Worm (Caenorhabditis elegans) whole organism, L4 larva: Measurements from ENCODE around the gene mltn-11.
A peak's percentile ranks its signal among the peaks of the same experiment; 100 is the strongest.

Experiments used
- F26F4.8 ChIP-seq: fragments of 200-800 bp; sonication (Bioruptor generic); conservative IDR thresholded peaks from 2 replicates; pipeline ENCODE4 v1.3.6; 2022; ENCODE audit warnings: missing genetic modification characterization, missing compliant biosample characterization
- F49E8.2 ChIP-seq: sonication (generic microtip); optimal IDR thresholded peaks from 2 replicates; lab custom pipeline; 2016; ENCODE audit warnings: missing compliant biosample characterization, mild to moderate bottlenecking, missing genetic modification characterization, borderline replicate concordance
- T20F7.1 ChIP-seq: fragments of 200-800 bp; sonication (Bioruptor generic); optimal IDR thresholded peaks from 2 replicates; lab custom pipeline; 2018; ENCODE audit warnings: mild to moderate bottlenecking, missing genetic modification characterization, missing compliant biosample characterization
- T26A8.4 ChIP-seq: fragments of 200-800 bp; sonication (Bioruptor generic); IDR thresholded peaks from 2 replicates; pipeline ENCODE4 v1.3.6; 2022; ENCODE audit warnings: missing genetic modification characterization, missing compliant biosample characterization
- Y75B8A.6 ChIP-seq: fragments of 200-800 bp; sonication (Bioruptor generic); IDR thresholded peaks from 2 replicates; pipeline ENCODE4 v1.3.6; 2022; ENCODE audit warnings: missing genetic modification reagents, missing genetic modification characterization, missing compliant biosample characterization
- aly-2 ChIP-seq: sonication (generic microtip); optimal IDR thresholded peaks from 2 replicates; lab custom pipeline; 2018; ENCODE audit warnings: missing biosample characterization, missing genetic modification characterization
- ama-1 ChIP-seq: fragments of 150-350 bp; optimal IDR thresholded peaks from 2 replicates; lab custom pipeline; 2014; ENCODE audit warnings: inconsistent platforms, mixed read lengths
- arid-1 ChIP-seq: fragments of 200-800 bp; sonication (Bioruptor generic); conservative IDR thresholded peaks from 2 replicates; pipeline ENCODE4 v1.3.6; 2022; ENCODE audit warnings: missing genetic modification reagents, missing genetic modification characterization, missing compliant biosample characterization
- ceh-20 ChIP-seq: fragments of 200-800 bp; sonication (Bioruptor generic); IDR thresholded peaks from 2 replicates; pipeline ENCODE4 v1.3.6; 2022; ENCODE audit warnings: missing genetic modification reagents, missing genetic modification characterization, missing compliant biosample characterization
- ceh-44 ChIP-seq: fragments of 200-800 bp; sonication (Bioruptor generic); IDR thresholded peaks from 2 replicates; pipeline ENCODE4 v1.3.6; 2022; ENCODE audit warnings: missing genetic modification reagents, missing genetic modification characterization, missing compliant biosample characterization
- ceh-62 ChIP-seq: sonication (generic microtip); optimal IDR thresholded peaks from 2 replicates; lab custom pipeline; 2017; ENCODE audit warnings: missing biosample characterization, missing genetic modification characterization
- ces-1 ChIP-seq: fragments of 150-350 bp; sonication (generic microtip); optimal IDR thresholded peaks from 4 replicates; lab custom pipeline; 2014; ENCODE audit warnings: missing biosample characterization, missing genetic modification reagents, missing genetic modification characterization
- cey-2 ChIP-seq: sonication (generic microtip); optimal IDR thresholded peaks from 3 replicates; lab custom pipeline; 2017; ENCODE audit warnings: missing genetic modification characterization, mild to moderate bottlenecking, missing compliant biosample characterization, antibody characterized with exemption, borderline replicate concordance; ENCODE audit not compliant: insufficient read depth
- ctbp-1 ChIP-seq: fragments of 200-800 bp; sonication (Bioruptor generic); IDR thresholded peaks from 2 replicates; pipeline ENCODE4 v1.3.6; 2022; ENCODE audit warnings: missing genetic modification reagents, missing genetic modification characterization, missing compliant biosample characterization
- daf-12 ChIP-seq: fragments of 150-350 bp; optimal IDR thresholded peaks from 2 replicates; lab custom pipeline; 2014; ENCODE audit warnings: missing biosample characterization, missing genetic modification reagents, missing genetic modification characterization
- dmd-6 ChIP-seq: fragments of 200-800 bp; sonication (Bioruptor generic); IDR thresholded peaks from 2 replicates; pipeline ENCODE4 v1.3.6; 2022; ENCODE audit warnings: missing genetic modification reagents, missing genetic modification characterization, missing compliant biosample characterization
- egl-43 ChIP-seq: fragments of 200-800 bp; sonication (Bioruptor generic); IDR thresholded peaks from 2 replicates; pipeline ENCODE4 v1.3.6; 2022; ENCODE audit warnings: missing genetic modification reagents, missing genetic modification characterization, missing compliant biosample characterization
- fos-1 ChIP-seq: fragments of 150-350 bp; optimal IDR thresholded peaks from 2 replicates; lab custom pipeline; 2014; ENCODE audit warnings: missing biosample characterization, missing genetic modification characterization
- hmg-1.1 ChIP-seq: fragments of 200-800 bp; sonication (Bioruptor generic); IDR thresholded peaks from 2 replicates; pipeline ENCODE4 v1.3.6; 2022; ENCODE audit warnings: missing genetic modification reagents, missing genetic modification characterization, missing compliant biosample characterization
- jun-1 ChIP-seq: fragments of 150-350 bp; optimal IDR thresholded peaks from 2 replicates; lab custom pipeline; 2014; ENCODE audit warnings: missing biosample characterization, missing genetic modification reagents, missing genetic modification characterization
- lim-7 ChIP-seq: fragments of 200-800 bp; sonication (Bioruptor generic); IDR thresholded peaks from 2 replicates; pipeline ENCODE4 v1.3.6; 2022; ENCODE audit warnings: missing genetic modification characterization, missing compliant biosample characterization
- lin-29 ChIP-seq: fragments of 200-800 bp; sonication (Bioruptor generic); IDR thresholded peaks from 2 replicates; pipeline ENCODE4 v1.3.6; 2022; ENCODE audit warnings: missing genetic modification reagents, missing genetic modification characterization, missing compliant biosample characterization
- lin-38 ChIP-seq: fragments of 200-800 bp; sonication (Bioruptor generic); IDR thresholded peaks from 2 replicates; pipeline ENCODE4 v1.3.6; 2022; ENCODE audit warnings: missing genetic modification reagents, missing genetic modification characterization, missing compliant biosample characterization
- lin-39 ChIP-seq: fragments of 150-350 bp; optimal IDR thresholded peaks from 2 replicates; lab custom pipeline; 2014; ENCODE audit warnings: missing biosample characterization, missing genetic modification reagents, missing genetic modification characterization
- lir-3 ChIP-seq: sonication (generic microtip); optimal IDR thresholded peaks from 2 replicates; lab custom pipeline; 2016; ENCODE audit warnings: mild to moderate bottlenecking, missing genetic modification characterization, missing compliant biosample characterization
- madf-5 ChIP-seq, 2 experiments: fragments of 200-800 bp; sonication (Bioruptor generic); IDR thresholded peaks; 2 replicates each; pipeline ENCODE4 v1.3.6; 2022; ENCODE audit warnings: missing compliant biosample characterization in 2 of 2, missing genetic modification characterization in 2 of 2
- madf-9 ChIP-seq: fragments of 200-800 bp; sonication (Bioruptor generic); conservative IDR thresholded peaks from 2 replicates; pipeline ENCODE4 v1.3.6; 2022; ENCODE audit warnings: missing genetic modification reagents, missing genetic modification characterization, missing compliant biosample characterization
- mxl-2 ChIP-seq: fragments of 200-800 bp; sonication (Bioruptor generic); conservative IDR thresholded peaks from 2 replicates; pipeline ENCODE4 v1.3.6; 2022; ENCODE audit warnings: missing genetic modification reagents, missing genetic modification characterization, missing compliant biosample characterization
- mxl-3 ChIP-seq: fragments of 200-800 bp; sonication (Bioruptor generic); optimal IDR thresholded peaks from 2 replicates; lab custom pipeline; 2018; ENCODE audit warnings: mild to moderate bottlenecking, missing genetic modification characterization, missing compliant biosample characterization
- nhr-10 ChIP-seq: fragments of 150-350 bp; optimal IDR thresholded peaks from 2 replicates; lab custom pipeline; 2014; ENCODE audit warnings: missing biosample characterization, missing genetic modification characterization
- nhr-25 ChIP-seq: sonication (generic microtip); optimal IDR thresholded peaks from 2 replicates; lab custom pipeline; 2017; ENCODE audit warnings: missing genetic modification characterization, mild to moderate bottlenecking, missing compliant biosample characterization, antibody characterized with exemption, moderate library complexity, borderline replicate concordance; ENCODE audit not compliant: insufficient read depth
- nhr-41 ChIP-seq: fragments of 200-800 bp; sonication (Bioruptor generic); IDR thresholded peaks from 2 replicates; pipeline ENCODE4 v1.3.6; 2022; ENCODE audit warnings: missing genetic modification reagents, missing genetic modification characterization, missing compliant biosample characterization
- nhr-48 ChIP-seq: sonication (generic microtip); optimal IDR thresholded peaks from 2 replicates; lab custom pipeline; 2016; ENCODE audit warnings: mild to moderate bottlenecking, missing genetic modification characterization, missing compliant biosample characterization
- nhr-76 ChIP-seq: fragments of 150-350 bp; optimal IDR thresholded peaks from 2 replicates; lab custom pipeline; 2014; ENCODE audit warnings: missing biosample characterization, missing genetic modification characterization
- nhr-77 ChIP-seq: fragments of 150-350 bp; optimal IDR thresholded peaks from 2 replicates; lab custom pipeline; 2014; ENCODE audit warnings: missing biosample characterization, missing genetic modification characterization
- php-3 ChIP-seq: fragments of 200-800 bp; sonication (Bioruptor generic); IDR thresholded peaks from 2 replicates; pipeline ENCODE4 v1.3.6; 2022; ENCODE audit warnings: missing genetic modification reagents, missing genetic modification characterization, missing compliant biosample characterization
- pqm-1 ChIP-seq: sonication (generic microtip); optimal IDR thresholded peaks from 2 replicates; lab custom pipeline; 2017; ENCODE audit warnings: missing biosample characterization, missing genetic modification characterization
- snpc-4 ChIP-seq: fragments of 150-350 bp; optimal IDR thresholded peaks from 2 replicates; lab custom pipeline; 2014; ENCODE audit warnings: missing biosample characterization, missing genetic modification characterization
- spr-1 ChIP-seq: sonication (generic microtip); optimal IDR thresholded peaks from 2 replicates; lab custom pipeline; 2016; ENCODE audit warnings: mild to moderate bottlenecking, missing genetic modification characterization, missing compliant biosample characterization
- tag-97 ChIP-seq: fragments of 200-800 bp; sonication (Bioruptor generic); IDR thresholded peaks from 2 replicates; pipeline ENCODE4 v1.3.6; 2022; ENCODE audit warnings: missing genetic modification characterization, missing compliant biosample characterization
- unc-62 ChIP-seq, 3 experiments: fragments of 150-350 bp in 1 of 3; sonication (generic microtip); optimal IDR thresholded peaks in 2 of 3; peaks in 1 of 3; 1 replicate in 1 of 3; 2 replicates in 2 of 3; lab custom pipeline; 2014 to 2017; ENCODE audit warnings: missing biosample characterization in 3 of 3, missing genetic modification characterization in 3 of 3, missing genetic modification reagents in 3 of 3, missing genotype in 1 of 3
- zfp-2 ChIP-seq: sonication (generic microtip); optimal IDR thresholded peaks from 2 replicates; lab custom pipeline; 2016; ENCODE audit warnings: mild to moderate bottlenecking, missing genetic modification characterization, missing compliant biosample characterization
- zfp-3 ChIP-seq: fragments of 200-800 bp; sonication (Bioruptor generic); conservative IDR thresholded peaks from 2 replicates; pipeline ENCODE4 v1.3.6; 2022; ENCODE audit warnings: missing genetic modification reagents, missing genetic modification characterization, missing compliant biosample characterization
- zip-11 ChIP-seq: fragments of 200-800 bp; sonication (Bioruptor generic); IDR thresholded peaks from 2 replicates; pipeline ENCODE4 v1.3.6; 2022; ENCODE audit warnings: missing genetic modification characterization, missing compliant biosample characterization
- ztf-11 ChIP-seq: fragments of 150-350 bp; optimal IDR thresholded peaks from 2 replicates; lab custom pipeline; 2014; ENCODE audit warnings: missing biosample characterization, missing genetic modification characterization
- ztf-7 ChIP-seq: fragments of 150-350 bp; optimal IDR thresholded peaks from 2 replicates; lab custom pipeline; 2014; ENCODE audit warnings: missing biosample characterization, missing genetic modification characterization

The mltn-11 gene

DNA sequence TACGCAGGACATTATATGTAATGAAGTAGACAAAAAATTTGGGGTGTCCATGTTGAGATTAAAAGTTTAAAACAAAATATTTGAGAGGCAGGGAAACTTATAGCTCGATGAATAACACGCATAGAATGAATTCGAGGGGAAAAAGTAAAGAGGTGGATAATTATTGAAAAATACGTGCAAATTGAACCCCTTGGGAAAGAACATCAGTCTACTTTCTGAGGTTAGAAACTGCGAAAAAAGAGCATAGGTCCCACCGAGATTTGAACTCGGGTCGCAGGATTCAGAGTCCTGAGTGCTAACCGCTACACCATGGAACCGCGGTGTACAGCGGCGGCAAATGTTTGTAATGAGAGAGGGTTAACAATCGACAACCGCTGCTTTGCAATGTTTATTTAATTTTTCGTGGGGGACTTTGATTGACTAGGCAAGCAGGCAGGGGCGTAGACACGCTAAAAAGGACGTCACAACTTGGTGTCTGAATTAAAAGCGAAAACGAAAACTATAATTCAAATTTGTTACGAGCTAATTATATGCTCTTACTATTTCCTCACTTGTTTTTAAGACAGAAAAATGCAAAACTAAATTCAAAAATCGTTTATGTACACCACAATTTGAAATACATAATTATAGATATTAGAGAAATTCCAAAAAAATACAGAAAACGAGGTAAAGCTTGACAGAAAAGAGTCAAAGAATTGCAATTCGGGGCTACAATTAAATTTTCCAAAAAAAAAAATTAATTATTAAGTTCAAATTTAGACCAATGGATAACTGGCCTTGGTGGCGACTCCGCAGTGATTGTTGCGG lies 43.8 kb upstream of the mltn-11 start, which contains the start of gene srh-269 (continued):
- TF ChIP-seq nhr-76 (tag; lab: Kevin White, UChicago) (no peak), F49E8.2 (peak; percentile 41), T26A8.4 (peak; percentile 93), ceh-20 (peak; percentile 86), lin-39 (tag; lab: Kevin White, UChicago) (no peak), hmg-1.1 (peak; percentile 81), zfp-3 (peak; percentile 95), nhr-10 (no peak)

DNA sequence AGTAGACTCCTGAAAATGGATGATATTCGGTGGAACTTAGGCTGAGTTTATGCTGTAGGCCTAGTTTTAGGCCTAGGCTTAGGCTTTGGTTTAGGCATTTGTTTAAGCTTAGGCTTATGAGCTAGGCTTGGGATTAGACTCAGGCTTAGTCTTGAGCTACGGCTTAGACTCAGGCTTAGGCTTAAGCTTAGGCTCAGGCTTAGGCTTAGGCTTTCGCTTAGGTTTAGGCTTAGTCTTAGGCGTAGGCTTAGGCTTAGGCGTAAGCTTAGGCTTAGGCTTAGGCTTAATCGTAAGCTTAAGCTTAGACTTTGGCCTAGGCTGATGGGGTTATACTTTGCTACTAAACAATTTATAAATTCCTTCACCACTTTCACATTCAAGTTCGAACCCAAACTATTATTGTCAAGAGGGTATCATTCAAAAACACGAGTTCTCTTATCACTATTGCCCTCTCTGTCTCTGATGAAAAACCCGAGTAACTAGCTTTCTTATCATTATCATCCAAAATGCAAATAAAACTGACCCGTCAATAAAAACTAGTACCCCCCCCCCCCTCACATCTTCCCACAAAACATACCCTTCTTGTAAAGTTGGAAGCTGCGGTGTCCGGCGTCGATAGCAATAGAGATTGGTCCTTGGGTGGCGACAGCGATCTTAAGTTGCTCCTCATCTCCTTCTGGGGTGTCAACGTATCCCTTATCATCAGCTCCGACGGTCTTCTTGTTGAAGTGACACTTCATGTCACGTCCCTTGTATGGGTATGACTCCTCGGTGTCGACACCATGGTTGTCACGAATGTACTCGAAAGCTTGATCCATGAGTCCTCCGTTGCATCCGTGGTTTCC lies 42.8 kb upstream of the mltn-11 start:
- TF ChIP-seq ceh-44 (no peak), pqm-1 (peak; percentile 81), spr-1 (no peak), lin-29 (GFP tag; lab: Robert Waterston, UW) (no peak), ama-1 (lab: Kevin White, UChicago) (no peak), Y75B8A.6 (GFP tag; lab: Robert Waterston, UW) (no peak), arid-1 (no peak), snpc-4 (tag; lab: Kevin White, UChicago) (no peak), ztf-7 (tag; lab: Kevin White, UChicago) (no peak), cey-2 (tag; lab: Kevin White, UChicago) (no peak), ceh-62 (tag; lab: Kevin White, UChicago) (no peak), nhr-25 (tag; lab: Kevin White, UChicago) (no peak), daf-12 (tag; lab: Kevin White, UChicago) (no peak), hmg-1.1 (no peak), nhr-41 (GFP tag; lab: Robert Waterston, UW) (no peak), lir-3 (tag; lab: Kevin White, UChicago) (no peak), dmd-6 (GFP tag; lab: Robert Waterston, UW) (peak; percentile 63), T20F7.1 (GFP tag; lab: Kevin White, UChicago) (peak; percentile 32), nhr-48 (tag; lab: Kevin White, UChicago) (no peak), fos-1 (no peak), ztf-11 (tag; lab: Kevin White, UChicago) (no peak), nhr-77 (peak; percentile 37), F26F4.8 (GFP tag; lab: Robert Waterston, UW) (no peak), jun-1 (tag; lab: Kevin White, UChicago) (no peak), madf-5 (GFP tag; IDR thresholded peaks at IDR 0.05; lab: Robert Waterston, UW) (no peak), zfp-2 (tag; lab: Kevin White, UChicago) (no peak), php-3 (GFP tag; lab: Robert Waterston, UW) (peak; percentile 58), aly-2 (tag; lab: Kevin White, UChicago) (no peak), unc-62 (GFP tag; optimal IDR thresholded peaks at IDR 0.05 in 1 of 2; lab: Kevin White, UChicago) (peak; percentile 2 to 84), unc-62 (tag; optimal IDR thresholded peaks at IDR 0.05; lab: Kevin White, UChicago) (no peak), madf-9 (GFP tag; lab: Robert Waterston, UW) (no peak), zip-11 (GFP tag; lab: Robert Waterston, UW) (no peak), ces-1 (GFP tag; lab: Kevin White, UChicago) (no peak), ctbp-1 (GFP tag; lab: Robert Waterston, UW) (no peak), nhr-76 (tag; lab: Kevin White, UChicago) (no peak), tag-97 (GFP tag; lab: Robert Waterston, UW) (no peak), lin-38 (GFP tag; lab: Robert Waterston, UW) (0 out of 2 replicates have a peak, but pooled peaks have one; percentile 22), ceh-20 (no peak), lim-7 (GFP tag; lab: Robert Waterston, UW) (no peak), egl-43 (GFP tag; lab: Robert Waterston, UW) (no peak), mxl-3 (GFP tag; lab: Kevin White, UChicago) (no peak), mxl-2 (no peak)
